Worm (Caenorhabditis elegans) whole organism, L2 larva: ENCODE measurements around the gene Y50D4C.12.

ENCODE experiments used
- C34F6.9 ChIP-seq: fragments of 150-350 bp; optimal IDR thresholded peaks from 2 replicates; lab custom pipeline; 2014; ENCODE audit warnings: missing biosample characterization, missing genetic modification characterization
- F13H6.1 ChIP-seq: sonication (generic microtip); optimal IDR thresholded peaks from 2 replicates; lab custom pipeline; 2016; ENCODE audit warnings: missing genetic modification characterization, missing compliant biosample characterization
- R02D3.7 ChIP-seq: fragments of 150-350 bp; optimal IDR thresholded peaks from 2 replicates; lab custom pipeline; 2014; ENCODE audit warnings: missing biosample characterization, missing genetic modification characterization
- Y55F3AM.14 ChIP-seq: fragments of 200-800 bp; sonication (Bioruptor generic); optimal IDR thresholded peaks from 2 replicates; lab custom pipeline; 2018; ENCODE audit warnings: mild to moderate bottlenecking, missing genetic modification characterization, missing compliant biosample characterization
- ZK546.5 ChIP-seq: sonication (generic microtip); optimal IDR thresholded peaks from 2 replicates; lab custom pipeline; 2017; ENCODE audit warnings: missing biosample characterization, missing genetic modification characterization
- alr-1 ChIP-seq: fragments of 150-350 bp; optimal IDR thresholded peaks from 2 replicates; lab custom pipeline; 2014; ENCODE audit warnings: missing biosample characterization, missing genetic modification characterization
- aly-2 ChIP-seq: fragments of 150-350 bp; optimal IDR thresholded peaks from 2 replicates; lab custom pipeline; 2014; ENCODE audit warnings: missing biosample characterization, missing genetic modification characterization
- ama-1 ChIP-seq: fragments of 150-350 bp; optimal IDR thresholded peaks from 2 replicates; lab custom pipeline; 2018; ENCODE audit warnings: inconsistent platforms
- blmp-1 ChIP-seq: sonication (generic microtip); optimal IDR thresholded peaks from 2 replicates; lab custom pipeline; 2017; ENCODE audit warnings: missing genetic modification characterization, mild to moderate bottlenecking, missing compliant biosample characterization, antibody characterized with exemption, moderate library complexity; ENCODE audit not compliant: insufficient read depth
- ceh-16 ChIP-seq: fragments of 150-350 bp; optimal IDR thresholded peaks from 2 replicates; lab custom pipeline; 2014; ENCODE audit warnings: missing biosample characterization, missing genetic modification characterization
- ceh-82 ChIP-seq: fragments of 150-350 bp; optimal IDR thresholded peaks from 2 replicates; lab custom pipeline; 2014; ENCODE audit warnings: missing biosample characterization, missing genetic modification characterization
- crh-2 ChIP-seq: sonication (generic microtip); optimal IDR thresholded peaks from 2 replicates; lab custom pipeline; 2017; ENCODE audit warnings: missing biosample characterization, missing genetic modification characterization
- egl-27 ChIP-seq: sonication (generic microtip); optimal IDR thresholded peaks from 3 replicates; lab custom pipeline; 2017; ENCODE audit warnings: missing biosample characterization, missing genetic modification reagents, missing genetic modification characterization
- elt-3 ChIP-seq: sonication (generic microtip); optimal IDR thresholded peaks from 2 replicates; lab custom pipeline; 2017; ENCODE audit warnings: missing biosample characterization, missing genetic modification characterization
- fos-1 ChIP-seq: fragments of 150-350 bp; optimal IDR thresholded peaks from 2 replicates; lab custom pipeline; 2014; ENCODE audit warnings: missing biosample characterization, missing genetic modification characterization
- gmeb-1 ChIP-seq: fragments of 150-350 bp; optimal IDR thresholded peaks from 2 replicates; lab custom pipeline; 2014; ENCODE audit warnings: missing biosample characterization, missing genetic modification characterization
- lin-11 ChIP-seq: fragments of 150-350 bp; sonication (generic microtip); optimal IDR thresholded peaks from 2 replicates; lab custom pipeline; 2014; ENCODE audit warnings: missing biosample characterization, missing genetic modification characterization, inconsistent platforms, mixed read lengths
- lin-13 ChIP-seq: fragments of 150-350 bp; optimal IDR thresholded peaks from 2 replicates; lab custom pipeline; 2014; ENCODE audit warnings: missing biosample characterization, missing genetic modification reagents, missing genetic modification characterization
- lin-39 ChIP-seq: fragments of 150-350 bp; optimal IDR thresholded peaks from 2 replicates; lab custom pipeline; 2014; ENCODE audit warnings: missing biosample characterization, missing genetic modification reagents, missing genetic modification characterization
- lsy-2 ChIP-seq, 2 experiments: fragments of 150-350 bp in 1 of 2; sonication (generic microtip) in 1 of 2; optimal IDR thresholded peaks; 2 replicates each; lab custom pipeline; 2014 to 2017; ENCODE audit warnings: missing biosample characterization in 2 of 2, missing genetic modification characterization in 2 of 2
- mab-5 ChIP-seq: fragments of 150-350 bp; optimal IDR thresholded peaks from 2 replicates; lab custom pipeline; 2014; ENCODE audit warnings: missing biosample characterization, missing genetic modification characterization
- mbf-1 ChIP-seq: sonication (generic microtip); optimal IDR thresholded peaks from 2 replicates; lab custom pipeline; 2017; ENCODE audit warnings: missing biosample characterization, missing genetic modification characterization
- mdl-1 ChIP-seq, 2 experiments: fragments of 150-350 bp in 1 of 2; sonication (generic microtip) in 1 of 2; optimal IDR thresholded peaks; 2 replicates each; lab custom pipeline; 2017; ENCODE audit warnings: missing biosample characterization in 2 of 2, missing genetic modification characterization in 2 of 2
- nhr-129 ChIP-seq: fragments of 150-350 bp; optimal IDR thresholded peaks from 2 replicates; lab custom pipeline; 2014; ENCODE audit warnings: missing biosample characterization, missing genetic modification characterization
- nhr-21 ChIP-seq: fragments of 150-350 bp; optimal IDR thresholded peaks from 2 replicates; lab custom pipeline; 2014; ENCODE audit warnings: missing biosample characterization, missing genetic modification characterization
- nhr-23 ChIP-seq: fragments of 150-350 bp; optimal IDR thresholded peaks from 2 replicates; lab custom pipeline; 2014; ENCODE audit warnings: missing biosample characterization, missing genetic modification reagents, missing genetic modification characterization
- nhr-237 ChIP-seq: fragments of 150-350 bp; optimal IDR thresholded peaks from 2 replicates; lab custom pipeline; 2014; ENCODE audit warnings: missing biosample characterization, missing genetic modification characterization
- nhr-25 ChIP-seq: fragments of 150-350 bp; sonication (generic microtip); optimal IDR thresholded peaks from 3 replicates; lab custom pipeline; 2014; ENCODE audit warnings: missing biosample characterization, missing genetic modification characterization
- nhr-6 ChIP-seq: fragments of 150-350 bp; optimal IDR thresholded peaks from 2 replicates; lab custom pipeline; 2014; ENCODE audit warnings: missing biosample characterization, missing genetic modification characterization
- nhr-77 ChIP-seq: fragments of 150-350 bp; optimal IDR thresholded peaks from 2 replicates; lab custom pipeline; 2014; ENCODE audit warnings: missing biosample characterization, missing genetic modification characterization
- peb-1 ChIP-seq: fragments of 150-350 bp; optimal IDR thresholded peaks from 2 replicates; lab custom pipeline; 2014; ENCODE audit warnings: missing biosample characterization, missing genetic modification characterization
- sem-4 ChIP-seq: fragments of 150-350 bp; optimal IDR thresholded peaks from 2 replicates; lab custom pipeline; 2014; ENCODE audit warnings: missing biosample characterization, missing genetic modification reagents, missing genetic modification characterization
- skn-1 ChIP-seq: sonication (generic microtip); optimal IDR thresholded peaks from 2 replicates; lab custom pipeline; 2017; ENCODE audit warnings: missing biosample characterization, missing genetic modification characterization
- snpc-4 ChIP-seq: fragments of 150-350 bp; optimal IDR thresholded peaks from 2 replicates; lab custom pipeline; 2014; ENCODE audit warnings: missing biosample characterization, missing genetic modification characterization
- unc-39 ChIP-seq: fragments of 150-350 bp; optimal IDR thresholded peaks from 2 replicates; lab custom pipeline; 2014; ENCODE audit warnings: missing biosample characterization, missing genetic modification characterization
- unc-55 ChIP-seq: fragments of 150-350 bp; sonication (generic microtip); optimal IDR thresholded peaks from 3 replicates; lab custom pipeline; 2014; ENCODE audit warnings: missing biosample characterization, missing genetic modification reagents, missing genetic modification characterization
- unc-62 ChIP-seq: fragments of 150-350 bp; optimal IDR thresholded peaks from 2 replicates; lab custom pipeline; 2014; ENCODE audit warnings: missing biosample characterization, missing genetic modification reagents, missing genetic modification characterization
- ztf-1 ChIP-seq: fragments of 200-800 bp; sonication (Bioruptor generic); conservative IDR thresholded peaks from 2 replicates; pipeline ENCODE4 v1.3.6; 2022; ENCODE audit warnings: missing genetic modification characterization, missing compliant biosample characterization
- ztf-4 ChIP-seq: fragments of 150-350 bp; optimal IDR thresholded peaks from 2 replicates; lab custom pipeline; 2014; ENCODE audit warnings: missing biosample characterization, missing genetic modification characterization

The Y50D4C.12 gene

ce11 chrV:977853-978252, 4.5 kb upstream of the Y50D4C.12 start:
- TF ChIP-seq ceh-82, result no peak
- no peak for TF ChIP-seq unc-39
- TF ChIP-seq lsy-2 (tag; optimal IDR thresholded peaks at IDR 0.05; lab: Kevin White, UChicago), result no peak
- TF ChIP-seq alr-1 (tag; lab: Kevin White, UChicago), result no peak
- no peak for TF ChIP-seq ama-1
- TF ChIP-seq gmeb-1 (tag; lab: Kevin White, UChicago), result no peak
- TF ChIP-seq R02D3.7 (tag; lab: Kevin White, UChicago), result no peak
- TF ChIP-seq ZK546.5, result no peak
- no peak for TF ChIP-seq mab-5 (tag; lab: Kevin White, UChicago)

- no peak for TF ChIP-seq peb-1 (tag; lab: Kevin White, UChicago)
- no peak for TF ChIP-seq alr-1 (tag; lab: Kevin White, UChicago)
- TF ChIP-seq ama-1, result no peak
- no peak for TF ChIP-seq unc-62 (GFP tag; lab: Kevin White, UChicago)
- TF ChIP-seq gmeb-1 (tag; lab: Kevin White, UChicago), result no peak
- no peak for TF ChIP-seq elt-3 (tag; lab: Kevin White, UChicago)
- TF ChIP-seq nhr-237 (tag; lab: Kevin White, UChicago), result no peak
- TF ChIP-seq aly-2 (tag; lab: Kevin White, UChicago), result no peak
- TF ChIP-seq mbf-1 (tag; lab: Kevin White, UChicago), result no peak
- no peak for TF ChIP-seq snpc-4 (tag; lab: Kevin White, UChicago)
- no peak for TF ChIP-seq C34F6.9 (tag; lab: Kevin White, UChicago)
- TF ChIP-seq nhr-77 (tag; lab: Kevin White, UChicago), result no peak
- TF ChIP-seq ztf-1 (GFP tag; lab: Robert Waterston, UW), result no peak
- TF ChIP-seq, all 48 proteins: peak for 0
Measured at ce11 chrV:978617-979016, 3.8 kb upstream of the Y50D4C.12 start.

ce11 chrV:979698-980097, 2.7 kb upstream of the Y50D4C.12 start:
- TF ChIP-seq mab-5 (tag; lab: Kevin White, UChicago), result no peak
- peak; percentile 62 for TF ChIP-seq C34F6.9 (tag; lab: Kevin White, UChicago)
- peak; percentile 26 for TF ChIP-seq unc-55
- peak; percentile 38 for TF ChIP-seq egl-27
- peak; percentile 51 for TF ChIP-seq sem-4 (tag; lab: Kevin White, UChicago)
- TF ChIP-seq ztf-4, result peak; percentile 35
- no peak for TF ChIP-seq nhr-237 (tag; lab: Kevin White, UChicago)
- peak; percentile 54 for TF ChIP-seq crh-2 (tag; lab: Kevin White, UChicago)
- TF ChIP-seq ZK546.5, result no peak
- TF ChIP-seq lin-13 (GFP tag; lab: Kevin White, UChicago), result peak; percentile 72
- TF ChIP-seq nhr-25, result peak; percentile 0
- peak; percentile 59 for TF ChIP-seq nhr-129
- peak; percentile 4 for TF ChIP-seq nhr-21 (tag; lab: Kevin White, UChicago)
- no peak for TF ChIP-seq nhr-23 (tag; lab: Kevin White, UChicago)
- TF ChIP-seq ceh-82, result no peak
- peak in 1 of 2 experiments; percentile 69 for TF ChIP-seq lsy-2 (tag; optimal IDR thresholded peaks at IDR 0.05; lab: Kevin White, UChicago)
- TF ChIP-seq nhr-6 (tag; lab: Kevin White, UChicago), result peak; percentile 57

- no peak for TF ChIP-seq mab-5 (tag; lab: Kevin White, UChicago)
- TF ChIP-seq blmp-1 (tag; lab: Kevin White, UChicago), result no peak
- TF ChIP-seq nhr-237 (tag; lab: Kevin White, UChicago), result no peak
- no peak for TF ChIP-seq nhr-77 (tag; lab: Kevin White, UChicago)
- TF ChIP-seq ztf-1 (GFP tag; lab: Robert Waterston, UW), result no peak
- TF ChIP-seq gmeb-1 (tag; lab: Kevin White, UChicago), result no peak
- TF ChIP-seq nhr-6 (tag; lab: Kevin White, UChicago), result no peak
- no peak for TF ChIP-seq unc-39
- no peak for TF ChIP-seq nhr-21 (tag; lab: Kevin White, UChicago)
- TF ChIP-seq peb-1 (tag; lab: Kevin White, UChicago), result no peak
- no peak for TF ChIP-seq sem-4 (tag; lab: Kevin White, UChicago)
- no peak for TF ChIP-seq lin-11
- TF ChIP-seq lsy-2 (tag; optimal IDR thresholded peaks at IDR 0.05; lab: Kevin White, UChicago), result no peak
- TF ChIP-seq lin-39 (tag; lab: Kevin White, UChicago), result no peak
- TF ChIP-seq, all 48 proteins: peak for 0
Measured at ce11 chrV:983120-983519, 739 bp downstream of the Y50D4C.12 start.

ce11 chrV:990300-990699, 7.9 kb downstream of the Y50D4C.12 start:
- TF ChIP-seq F13H6.1 (tag; lab: Kevin White, UChicago) (no peak), unc-55 (no peak), unc-62 (GFP tag; lab: Kevin White, UChicago) (no peak), alr-1 (tag; lab: Kevin White, UChicago) (no peak), C34F6.9 (tag; lab: Kevin White, UChicago) (no peak), ceh-82 (no peak), ztf-4 (no peak), Y55F3AM.14 (no peak), ztf-1 (GFP tag; lab: Robert Waterston, UW) (no peak), skn-1 (tag; lab: Kevin White, UChicago) (no peak), lsy-2 (tag; optimal IDR thresholded peaks at IDR 0.05; lab: Kevin White, UChicago) (no peak), sem-4 (tag; lab: Kevin White, UChicago) (no peak), mdl-1 (tag; optimal IDR thresholded peaks at IDR 0.05; lab: Kevin White, UChicago) (no peak), nhr-129 (no peak), nhr-77 (tag; lab: Kevin White, UChicago) (no peak), nhr-23 (tag; lab: Kevin White, UChicago) (no peak), ceh-16 (tag; lab: Kevin White, UChicago) (no peak), fos-1 (tag; lab: Kevin White, UChicago) (no peak), unc-39 (no peak), elt-3 (tag; lab: Kevin White, UChicago) (no peak)
